Worm (Caenorhabditis elegans): ENCODE measurements around the gene ttr-8.

The ttr-8 gene

DNA sequence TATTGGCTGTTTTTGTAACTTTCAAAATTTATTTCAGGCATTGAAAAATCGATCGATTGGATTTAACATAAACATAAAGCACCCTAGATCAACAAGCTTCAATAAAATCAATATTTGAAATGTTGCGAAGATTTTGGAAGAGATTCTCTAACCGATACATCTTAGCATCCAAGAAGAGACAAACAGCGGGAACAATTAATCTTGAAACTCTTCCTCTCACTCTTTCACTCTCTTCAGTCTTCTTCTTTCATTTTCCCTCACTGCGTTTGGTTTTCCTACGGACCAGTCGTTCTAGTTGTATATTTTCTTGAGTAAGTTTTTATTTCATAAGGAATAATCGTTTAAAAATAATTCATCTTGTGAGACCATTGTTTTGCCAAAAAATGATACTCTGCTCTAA, 32.1 kb downstream of the ttr-8 start:
- TF ChIP-seq unc-55 (GFP tag; optimal IDR thresholded peaks at IDR 0.05), result peak; percentile 54
- no peak for TF ChIP-seq mdl-1 (tag; optimal IDR thresholded peaks at IDR 0.05)
- no peak for TF ChIP-seq ZK546.5 (tag; optimal IDR thresholded peaks at IDR 0.05)
- TF ChIP-seq nhr-10 (tag; optimal IDR thresholded peaks at IDR 0.05), result no peak
- peak in 1 of 2 experiments; percentile 8 for TF ChIP-seq lsy-2 (tag; optimal IDR thresholded peaks at IDR 0.05)
- TF ChIP-seq ceh-16 (tag; optimal IDR thresholded peaks at IDR 0.05), result no peak
- no peak for TF ChIP-seq crh-2 (tag; optimal IDR thresholded peaks at IDR 0.05)
- no peak for TF ChIP-seq unc-39 (tag; optimal IDR thresholded peaks at IDR 0.05)
- no peak for TF ChIP-seq nhr-6 (tag; optimal IDR thresholded peaks at IDR 0.05)
- TF ChIP-seq alr-1 (tag; optimal IDR thresholded peaks at IDR 0.05), result no peak
- no peak for TF ChIP-seq fos-1 (tag; optimal IDR thresholded peaks at IDR 0.05)
- no peak for TF ChIP-seq nhr-23 (tag; optimal IDR thresholded peaks at IDR 0.05)
- no peak for TF ChIP-seq ama-1 (optimal IDR thresholded peaks at IDR 0.05)
- peak; percentile 13 for TF ChIP-seq mab-5 (tag; optimal IDR thresholded peaks at IDR 0.05)
- TF ChIP-seq nhr-21 (tag; optimal IDR thresholded peaks at IDR 0.05), result no peak
- TF ChIP-seq nhr-25 (tag; optimal IDR thresholded peaks at IDR 0.05), result no peak

DNA sequence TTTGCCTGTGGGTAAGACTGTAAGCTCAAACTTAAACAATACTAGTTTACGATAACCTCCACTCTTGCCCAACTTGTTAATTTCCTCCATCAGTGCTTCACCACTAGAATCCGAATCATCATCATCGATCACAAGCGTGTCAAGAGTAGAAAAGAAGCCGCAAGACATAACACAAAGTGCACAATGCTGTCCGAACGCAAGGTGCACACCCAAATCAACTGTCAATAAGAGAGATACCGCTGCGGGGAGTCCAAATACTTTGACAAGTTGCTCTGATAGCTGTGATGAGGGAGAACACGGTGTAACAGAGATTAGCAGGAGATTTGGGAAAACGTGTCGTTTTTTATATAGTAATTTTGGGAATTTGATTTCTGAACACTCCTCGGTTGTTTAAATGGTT, 33.8 kb downstream of the ttr-8 start:
- TF ChIP-seq lin-39 (tag; optimal IDR thresholded peaks at IDR 0.05) (no peak), R02D3.7 (tag; optimal IDR thresholded peaks at IDR 0.05) (no peak), Y55F3AM.14 (GFP tag; optimal IDR thresholded peaks at IDR 0.05) (no peak), sma-3 (GFP tag; optimal IDR thresholded peaks at IDR 0.05) (no peak), nhr-23 (tag; optimal IDR thresholded peaks at IDR 0.05) (no peak), nhr-10 (tag; optimal IDR thresholded peaks at IDR 0.05) (no peak), peb-1 (tag; optimal IDR thresholded peaks at IDR 0.05) (no peak), unc-39 (tag; optimal IDR thresholded peaks at IDR 0.05) (no peak), sem-4 (tag; optimal IDR thresholded peaks at IDR 0.05) (no peak), zag-1 (tag; optimal IDR thresholded peaks at IDR 0.05) (no peak), mbf-1 (tag; optimal IDR thresholded peaks at IDR 0.05) (no peak), ztf-11 (tag; optimal IDR thresholded peaks at IDR 0.05) (no peak)

DNA sequence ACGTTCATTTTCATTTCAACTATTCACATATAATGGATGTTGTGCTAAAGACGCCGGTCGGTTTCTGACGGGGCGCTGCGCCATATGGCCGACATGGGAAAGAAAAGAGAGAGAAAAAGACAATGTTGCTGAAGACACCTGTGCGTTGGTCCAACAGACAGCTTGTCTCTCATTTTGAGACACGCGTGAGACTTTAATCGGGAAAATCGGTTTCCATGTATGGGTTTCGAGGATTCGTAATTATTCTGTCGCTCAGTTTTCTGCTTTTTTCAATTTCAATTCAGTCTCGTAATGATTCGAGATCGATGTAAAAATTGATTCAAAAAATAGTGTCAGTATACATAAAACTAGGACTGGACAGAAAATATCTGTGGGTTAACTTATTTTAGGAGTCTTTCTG, 34.3 kb downstream of the ttr-8 start:
- peak in 1 of 2 experiments; percentile 19 for TF ChIP-seq lsy-2 (tag; optimal IDR thresholded peaks at IDR 0.05)
- TF ChIP-seq fos-1 (tag; optimal IDR thresholded peaks at IDR 0.05), result no peak
- TF ChIP-seq nhr-237 (tag; optimal IDR thresholded peaks at IDR 0.05), result no peak
- no peak for TF ChIP-seq ceh-16 (tag; optimal IDR thresholded peaks at IDR 0.05)
- TF ChIP-seq crh-2 (tag; optimal IDR thresholded peaks at IDR 0.05), result no peak
- TF ChIP-seq zag-1 (tag; optimal IDR thresholded peaks at IDR 0.05), result no peak

DNA sequence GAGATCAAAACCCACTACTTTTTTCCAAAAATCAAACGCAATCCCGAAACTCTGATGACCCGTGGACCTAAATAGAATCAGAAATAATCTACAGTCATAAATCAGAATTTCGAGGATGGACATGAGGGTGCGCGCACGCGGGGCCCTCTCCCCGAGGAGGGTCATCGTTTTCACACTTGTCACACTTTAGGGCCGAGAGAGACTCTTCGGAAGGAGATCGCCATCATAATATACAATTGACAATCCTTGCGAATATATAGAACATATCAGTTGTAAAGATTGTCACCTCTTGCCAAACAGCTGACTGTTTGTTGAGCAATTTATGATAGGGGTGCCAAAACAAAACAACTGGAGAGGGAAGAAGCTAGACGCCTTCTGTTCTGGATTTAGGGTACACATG, 35.0 kb downstream of the ttr-8 start:
- TF ChIP-seq mab-5 (tag; optimal IDR thresholded peaks at IDR 0.05) (peak; percentile 8), sem-4 (tag; optimal IDR thresholded peaks at IDR 0.05) (no peak), lin-11 (tag; optimal IDR thresholded peaks at IDR 0.05) (no peak), Y55F3AM.14 (GFP tag; optimal IDR thresholded peaks at IDR 0.05) (no peak)

DNA sequence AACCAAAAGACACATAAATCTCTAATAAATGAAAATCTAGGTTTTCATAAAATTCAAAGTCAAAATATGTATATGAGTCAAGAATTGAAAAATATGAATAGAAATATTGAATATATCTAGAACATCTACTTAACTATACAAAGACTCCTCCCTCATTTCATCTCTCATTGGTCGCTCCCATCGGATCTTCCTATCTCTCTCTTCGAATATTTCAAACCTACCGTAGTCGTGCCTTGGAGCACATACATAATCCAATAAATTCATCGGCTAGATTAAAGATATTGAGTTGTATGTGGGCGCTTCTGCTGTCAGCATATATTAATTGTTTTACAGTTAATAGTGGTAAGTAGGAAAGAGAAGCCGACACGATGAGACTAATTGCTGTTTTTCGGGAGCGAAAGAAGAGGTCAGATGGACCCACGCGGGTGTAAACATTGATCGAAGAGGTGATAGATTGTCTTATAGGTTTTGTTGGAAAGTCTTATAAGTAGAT, 38.1 kb downstream of the ttr-8 start:
- TF ChIP-seq mab-5 (tag; optimal IDR thresholded peaks at IDR 0.05) (no peak), lsy-2 (tag; optimal IDR thresholded peaks at IDR 0.05) (peak in 1 of 2 experiments; percentile 64), blmp-1 (tag; optimal IDR thresholded peaks at IDR 0.05; ENCODE audit: insufficient read depth) (no peak), nhr-77 (tag; optimal IDR thresholded peaks at IDR 0.05) (no peak), nhr-10 (tag; optimal IDR thresholded peaks at IDR 0.05) (no peak), snpc-4 (tag; optimal IDR thresholded peaks at IDR 0.05) (no peak)

DNA sequence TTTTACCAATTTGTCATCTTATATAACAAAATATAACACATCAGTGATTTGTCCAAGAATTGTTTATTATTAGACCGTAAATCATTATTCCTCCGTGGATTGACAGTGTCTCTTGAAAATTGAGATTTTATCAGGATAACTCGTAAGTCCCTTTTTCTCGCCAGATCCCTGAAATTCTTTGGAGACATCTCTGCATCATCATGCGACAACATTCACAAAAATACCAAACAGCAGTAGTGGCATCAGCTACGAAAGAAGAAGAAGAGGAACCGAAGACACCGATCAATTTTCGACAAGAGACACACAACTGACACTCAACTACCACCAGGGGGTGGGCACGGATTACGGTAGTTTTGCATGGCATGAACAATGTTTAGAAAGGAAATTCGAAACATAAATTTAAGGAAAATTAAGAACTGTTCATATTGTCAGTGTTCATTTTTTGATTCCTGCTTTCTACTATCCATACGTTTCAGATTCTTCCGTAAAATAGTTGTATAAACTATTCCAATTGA, 40.3 kb downstream of the ttr-8 start:
- TF ChIP-seq sem-4 (tag; optimal IDR thresholded peaks at IDR 0.05) (no peak), lsy-2 (tag; optimal IDR thresholded peaks at IDR 0.05) (peak; percentile 17 to 86), nhr-129 (tag; optimal IDR thresholded peaks at IDR 0.05) (peak; percentile 46), unc-62 (GFP tag; optimal IDR thresholded peaks at IDR 0.05) (no peak), lin-13 (GFP tag; optimal IDR thresholded peaks at IDR 0.05) (no peak), nhr-6 (tag; optimal IDR thresholded peaks at IDR 0.05) (no peak), unc-55 (GFP tag; optimal IDR thresholded peaks at IDR 0.05) (peak; percentile 18), mab-5 (tag; optimal IDR thresholded peaks at IDR 0.05) (peak; percentile 63), peb-1 (tag; optimal IDR thresholded peaks at IDR 0.05) (no peak), elt-1 (tag; optimal IDR thresholded peaks at IDR 0.05) (no peak), ceh-82 (tag; optimal IDR thresholded peaks at IDR 0.05) (no peak), nhr-237 (tag; optimal IDR thresholded peaks at IDR 0.05) (no peak), ztf-11 (tag; optimal IDR thresholded peaks at IDR 0.05) (no peak)

Measured in whole organism, L2 larva.